Fruit fly (Drosophila melanogaster) whole organism, adult: Measurements from ENCODE around the gene Lcp65Aa.

Experiments
- CG11617 ChIP-seq: fragments of 200-800 bp; sonication (Bioruptor generic); optimal IDR thresholded peaks from 2 replicates; lab custom pipeline; 2017; ENCODE audit warnings: mild to moderate bottlenecking, missing biosample characterization, missing genetic modification reagents, missing genetic modification characterization
- CG12768 ChIP-seq: fragments of 200-800 bp; sonication (Bioruptor generic); optimal IDR thresholded peaks from 2 replicates; lab custom pipeline; 2017; ENCODE audit warnings: missing biosample characterization, missing genetic modification characterization, mild to moderate bottlenecking, moderate library complexity, missing genetic modification reagents
- CG14711 ChIP-seq: fragments of 200-800 bp; sonication (Bioruptor generic); optimal IDR thresholded peaks from 2 replicates; lab custom pipeline; 2018; ENCODE audit warnings: missing biosample characterization, mild to moderate bottlenecking, missing genetic modification characterization, moderate library complexity
- CG1620 ChIP-seq: fragments of 200-800 bp; sonication (Bioruptor generic); optimal IDR thresholded peaks from 2 replicates; lab custom pipeline; 2016; ENCODE audit warnings: missing biosample characterization, missing genetic modification characterization
- CG33017 ChIP-seq: fragments of 200-800 bp; sonication (Bioruptor generic); optimal IDR thresholded peaks from 2 replicates; lab custom pipeline; 2018; ENCODE audit warnings: missing biosample characterization, mild to moderate bottlenecking, missing genetic modification characterization, moderate library complexity
- CG5204 ChIP-seq: fragments of 200-800 bp; sonication (Bioruptor generic); optimal IDR thresholded peaks from 2 replicates; lab custom pipeline; 2016; ENCODE audit warnings: missing biosample characterization, missing genetic modification characterization
- CG7045 ChIP-seq: fragments of 200-800 bp; sonication (Bioruptor generic); optimal IDR thresholded peaks from 2 replicates; lab custom pipeline; 2017; ENCODE audit warnings: missing biosample characterization, mild to moderate bottlenecking, missing genetic modification characterization
- CG7101 ChIP-seq: fragments of 200-800 bp; sonication (Bioruptor generic); optimal IDR thresholded peaks from 2 replicates; lab custom pipeline; 2018; ENCODE audit warnings: missing biosample characterization, mild to moderate bottlenecking, missing genetic modification characterization, moderate library complexity
- Clk ChIP-seq: fragments of 200-800 bp; sonication (Bioruptor generic); optimal IDR thresholded peaks from 2 replicates; lab custom pipeline; 2017; ENCODE audit warnings: missing biosample characterization, missing genetic modification characterization
- Crg-1 ChIP-seq: fragments of 200-800 bp; sonication (Bioruptor generic); optimal IDR thresholded peaks from 2 replicates; lab custom pipeline; 2016; ENCODE audit warnings: missing biosample characterization, missing genetic modification characterization
- Hr96 ChIP-seq: fragments of 200-800 bp; sonication (Bioruptor generic); optimal IDR thresholded peaks from 2 replicates; lab custom pipeline; 2016; ENCODE audit warnings: missing biosample characterization, missing genetic modification characterization
- Mnt ChIP-seq: fragments of 200-800 bp; sonication (Bioruptor generic); optimal IDR thresholded peaks from 2 replicates; lab custom pipeline; 2016; ENCODE audit warnings: missing biosample characterization, mild to moderate bottlenecking, missing genetic modification characterization
- bab1 ChIP-seq: fragments of 200-800 bp; sonication (Bioruptor generic); optimal IDR thresholded peaks from 3 replicates; lab custom pipeline; 2019; ENCODE audit warnings: missing biosample characterization, mild to moderate bottlenecking, missing genetic modification characterization, moderate library complexity
- cic ChIP-seq: fragments of 200-800 bp; sonication (Bioruptor generic); optimal IDR thresholded peaks from 2 replicates; lab custom pipeline; 2017; ENCODE audit warnings: missing biosample characterization, mild to moderate bottlenecking, missing genetic modification characterization, moderate library complexity
- cnc ChIP-seq, 2 experiments: fragments of >200 bp; optimal IDR thresholded peaks; 2 replicates each; lab custom pipeline; 2017
- kay ChIP-seq: fragments of 200-800 bp; sonication (Bioruptor generic); peaks from one replicate; lab custom pipeline; 2016; ENCODE audit warnings: missing biosample characterization, missing genetic modification characterization, borderline replicate concordance
- ovo ChIP-seq: fragments of 200-800 bp; sonication (Bioruptor generic); optimal IDR thresholded peaks from 2 replicates; lab custom pipeline; 2016; ENCODE audit warnings: missing biosample characterization, missing genetic modification characterization
- pad ChIP-seq: fragments of 200-800 bp; sonication (Bioruptor generic); optimal IDR thresholded peaks from 3 replicates; lab custom pipeline; 2017; ENCODE audit warnings: missing biosample characterization, missing genetic modification characterization, mild to moderate bottlenecking, moderate library complexity, missing genetic modification reagents
- tj ChIP-seq: fragments of 200-800 bp; sonication (Bioruptor generic); optimal IDR thresholded peaks from 3 replicates; lab custom pipeline; 2017; ENCODE audit warnings: missing biosample characterization, mild to moderate bottlenecking, missing genetic modification characterization, moderate library complexity
- toe ChIP-seq: fragments of 200-800 bp; sonication (Bioruptor generic); optimal IDR thresholded peaks from 2 replicates; lab custom pipeline; 2016; ENCODE audit warnings: missing biosample characterization, missing genetic modification characterization

Gene Lcp65Aa

dm6 chr3L:6129591-6129990, 21.5 kb upstream of the Lcp65Aa start:
- TF ChIP-seq CG14711 (tag; lab: Kevin White, UChicago), result no peak
- TF ChIP-seq ovo, result no peak
- no peak for TF ChIP-seq CG1620 (GFP tag; lab: Kevin White, UChicago)
- no peak for TF ChIP-seq pad (GFP tag; lab: Kevin White, UChicago)
- no peak for TF ChIP-seq bab1
- no peak for TF ChIP-seq CG33017 (tag; lab: Kevin White, UChicago)

- no peak for TF ChIP-seq CG12768 (GFP tag; lab: Kevin White, UChicago)
- no peak for TF ChIP-seq Hr96 (GFP tag; lab: Kevin White, UChicago)
- no peak for TF ChIP-seq toe (GFP tag; lab: Kevin White, UChicago)
- no peak for TF ChIP-seq Clk (GFP tag; lab: Kevin White, UChicago)
- TF ChIP-seq CG7045 (GFP tag; lab: Kevin White, UChicago), result no peak
- TF ChIP-seq Mnt (GFP tag; lab: Kevin White, UChicago), result no peak
Measured at dm6 chr3L:6130944-6131343, 20.2 kb upstream of the Lcp65Aa start, which contains the start of gene Lcp65Ag3. TSS of gene Lcp65Ag3 (minus strand) at chr3L:6130989.

dm6 chr3L:6132009-6132408, 19.1 kb upstream of the Lcp65Aa start, which contains the start of gene Cpr65Au:
TSS of gene Cpr65Au (minus strand) at chr3L:6132109.
- no peak for TF ChIP-seq kay (GFP tag; lab: Kevin White, UChicago)
- TF ChIP-seq CG33017 (tag; lab: Kevin White, UChicago), result no peak
- no peak for TF ChIP-seq Clk (GFP tag; lab: Kevin White, UChicago)
- TF ChIP-seq CG7045 (GFP tag; lab: Kevin White, UChicago), result no peak
- TF ChIP-seq CG11617 (GFP tag; lab: Kevin White, UChicago), result no peak
- no peak for TF ChIP-seq Hr96 (GFP tag; lab: Kevin White, UChicago)
- TF ChIP-seq Crg-1 (GFP tag; lab: Kevin White, UChicago), result no peak
- TF ChIP-seq CG12768 (GFP tag; lab: Kevin White, UChicago), result no peak
- TF ChIP-seq pad (GFP tag; lab: Kevin White, UChicago), result no peak
- TF ChIP-seq CG14711 (tag; lab: Kevin White, UChicago), result no peak
- TF ChIP-seq CG5204 (GFP tag; lab: Kevin White, UChicago), result no peak
- no peak for TF ChIP-seq cnc (optimal IDR thresholded peaks at IDR 0.05; lab: Kevin White, UChicago)

- no peak for TF ChIP-seq pad (GFP tag; lab: Kevin White, UChicago)
- no peak for TF ChIP-seq CG5204 (GFP tag; lab: Kevin White, UChicago)
- no peak for TF ChIP-seq CG1620 (GFP tag; lab: Kevin White, UChicago)
- TF ChIP-seq CG12768 (GFP tag; lab: Kevin White, UChicago), result no peak
- no peak for TF ChIP-seq toe (GFP tag; lab: Kevin White, UChicago)
- no peak for TF ChIP-seq CG11617 (GFP tag; lab: Kevin White, UChicago)
- TF ChIP-seq CG7045 (GFP tag; lab: Kevin White, UChicago), result no peak
- TF ChIP-seq bab1, result no peak
- no peak for TF ChIP-seq Crg-1 (GFP tag; lab: Kevin White, UChicago)
- TF ChIP-seq cic, result no peak
- no peak for TF ChIP-seq cnc (optimal IDR thresholded peaks at IDR 0.05; lab: Kevin White, UChicago)
- TF ChIP-seq ovo, result no peak
- TF ChIP-seq Clk (GFP tag; lab: Kevin White, UChicago), result no peak
- TF ChIP-seq tj (GFP tag; lab: Kevin White, UChicago), result no peak
- TF ChIP-seq kay (GFP tag; lab: Kevin White, UChicago), result no peak
- no peak for TF ChIP-seq CG33017 (tag; lab: Kevin White, UChicago)
- TF ChIP-seq CG7101 (tag; lab: Kevin White, UChicago), result no peak
- TF ChIP-seq Hr96 (GFP tag; lab: Kevin White, UChicago), result no peak
- TF ChIP-seq Mnt (GFP tag; lab: Kevin White, UChicago), result no peak
- TF ChIP-seq CG14711 (tag; lab: Kevin White, UChicago), result no peak
Measured at dm6 chr3L:6133546-6133945, 17.6 kb upstream of the Lcp65Aa start, which contains the start of gene Lcp65Ag2. TSS of gene Lcp65Ag2 (minus strand) at chr3L:6133593.

dm6 chr3L:6135174-6135573, 15.9 kb upstream of the Lcp65Aa start, which contains the start of gene Lcp65Ag1:
TSS of gene Lcp65Ag1 (minus strand) at chr3L:6135274.
- TF ChIP-seq Hr96 (GFP tag; lab: Kevin White, UChicago) (no peak), cic (no peak), bab1 (no peak), ovo (no peak), tj (GFP tag; lab: Kevin White, UChicago) (no peak), CG12768 (GFP tag; lab: Kevin White, UChicago) (no peak), kay (GFP tag; lab: Kevin White, UChicago) (no peak), cnc (optimal IDR thresholded peaks at IDR 0.05; lab: Kevin White, UChicago) (no peak), CG1620 (GFP tag; lab: Kevin White, UChicago) (no peak), CG7045 (GFP tag; lab: Kevin White, UChicago) (no peak)

- TF ChIP-seq Mnt (GFP tag; lab: Kevin White, UChicago) (no peak), CG14711 (tag; lab: Kevin White, UChicago) (no peak), bab1 (no peak), Crg-1 (GFP tag; lab: Kevin White, UChicago) (no peak), cic (no peak), Hr96 (GFP tag; lab: Kevin White, UChicago) (no peak), kay (GFP tag; lab: Kevin White, UChicago) (no peak), CG12768 (GFP tag; lab: Kevin White, UChicago) (no peak), toe (GFP tag; lab: Kevin White, UChicago) (no peak), pad (GFP tag; lab: Kevin White, UChicago) (no peak), ovo (no peak), Clk (GFP tag; lab: Kevin White, UChicago) (no peak), CG11617 (GFP tag; lab: Kevin White, UChicago) (no peak), tj (GFP tag; lab: Kevin White, UChicago) (no peak), CG7101 (tag; lab: Kevin White, UChicago) (no peak), CG5204 (GFP tag; lab: Kevin White, UChicago) (no peak)
Measured at dm6 chr3L:6136691-6137090, 14.4 kb upstream of the Lcp65Aa start, which contains the start of gene Lcp65Af. TSS of gene Lcp65Af (minus strand) at chr3L:6136791.
